Worm (Caenorhabditis elegans) whole organism, L3 larva: Measurements from ENCODE around the gene srh-59.

Experiments
- R02D3.7 ChIP-seq: fragments of 150-350 bp; optimal IDR thresholded peaks from 2 replicates; lab custom pipeline; 2014; ENCODE audit warnings: missing biosample characterization, missing genetic modification characterization
- ZK546.5 ChIP-seq: sonication (generic microtip); optimal IDR thresholded peaks from 2 replicates; lab custom pipeline; 2017; ENCODE audit warnings: missing biosample characterization, missing genetic modification characterization
- ama-1 ChIP-seq: fragments of 150-350 bp; optimal IDR thresholded peaks from 2 replicates; lab custom pipeline; 2018
- ceh-16 ChIP-seq: sonication (generic microtip); optimal IDR thresholded peaks from 2 replicates; lab custom pipeline; 2017; ENCODE audit warnings: missing biosample characterization, missing genetic modification characterization
- ceh-28 ChIP-seq: fragments of 150-350 bp; optimal IDR thresholded peaks from 2 replicates; lab custom pipeline; 2014; ENCODE audit warnings: missing biosample characterization, missing genetic modification reagents, missing genetic modification characterization
- ceh-82 ChIP-seq: fragments of 150-350 bp; optimal IDR thresholded peaks from 2 replicates; lab custom pipeline; 2014; ENCODE audit warnings: missing biosample characterization, missing genetic modification characterization
- ceh-9 ChIP-seq: sonication (generic microtip); optimal IDR thresholded peaks from 2 replicates; lab custom pipeline; 2018; ENCODE audit warnings: missing biosample characterization, missing genetic modification characterization
- daf-12 ChIP-seq: fragments of 150-350 bp; optimal IDR thresholded peaks from 2 replicates; lab custom pipeline; 2014; ENCODE audit warnings: missing biosample characterization, missing genetic modification reagents, missing genetic modification characterization
- egl-27 ChIP-seq: sonication (generic microtip); optimal IDR thresholded peaks from 4 replicates; lab custom pipeline; 2017; ENCODE audit warnings: missing biosample characterization, missing genetic modification reagents, missing genetic modification characterization
- egl-5 ChIP-seq: fragments of 150-350 bp; optimal IDR thresholded peaks from 2 replicates; lab custom pipeline; 2017; ENCODE audit warnings: missing biosample characterization, missing genetic modification reagents, missing genetic modification characterization, inconsistent platforms
- elt-1 ChIP-seq: fragments of 150-350 bp; optimal IDR thresholded peaks from 2 replicates; lab custom pipeline; 2014; ENCODE audit warnings: missing biosample characterization, missing genetic modification characterization
- elt-3 ChIP-seq, 3 experiments: fragments of 150-350 bp in 1 of 3; sonication (generic microtip) in 2 of 3; optimal IDR thresholded peaks; 2 replicates in 2 of 3; 4 replicates in 1 of 3; lab custom pipeline; 2014 to 2017; ENCODE audit warnings: missing biosample characterization in 3 of 3, missing genetic modification characterization in 3 of 3
- eor-1 ChIP-seq, 2 experiments: fragments of 150-350 bp; optimal IDR thresholded peaks; 2 replicates each; lab custom pipeline; 2014 to 2018; ENCODE audit warnings: missing biosample characterization in 2 of 2, missing genetic modification characterization in 2 of 2
- fkh-10 ChIP-seq: sonication (generic microtip); optimal IDR thresholded peaks from 2 replicates; lab custom pipeline; 2017; ENCODE audit warnings: missing biosample characterization, missing genetic modification reagents, missing genetic modification characterization
- fkh-2 ChIP-seq: fragments of 150-350 bp; optimal IDR thresholded peaks from 2 replicates; lab custom pipeline; 2014; ENCODE audit warnings: missing biosample characterization, missing genetic modification reagents, missing genetic modification characterization
- fos-1 ChIP-seq: fragments of 150-350 bp; optimal IDR thresholded peaks from 2 replicates; lab custom pipeline; 2014; ENCODE audit warnings: missing biosample characterization, missing genetic modification characterization
- hmg-11 ChIP-seq: sonication (generic microtip); optimal IDR thresholded peaks from 2 replicates; lab custom pipeline; 2016; ENCODE audit warnings: missing genetic modification characterization, missing compliant biosample characterization
- jun-1 ChIP-seq: fragments of 150-350 bp; optimal IDR thresholded peaks from 2 replicates; lab custom pipeline; 2014; ENCODE audit warnings: missing biosample characterization, missing genetic modification reagents, missing genetic modification characterization
- lin-15B ChIP-seq: fragments of 150-350 bp; optimal IDR thresholded peaks from 2 replicates; lab custom pipeline; 2014; ENCODE audit warnings: missing biosample characterization, missing genetic modification characterization
- lin-39 ChIP-seq: fragments of 150-350 bp; optimal IDR thresholded peaks from 2 replicates; lab custom pipeline; 2018; ENCODE audit warnings: missing biosample characterization, missing genetic modification reagents, missing genetic modification characterization
- lsy-12 ChIP-seq: sonication (generic microtip); optimal IDR thresholded peaks from 2 replicates; lab custom pipeline; 2016; ENCODE audit warnings: mild to moderate bottlenecking, missing genetic modification characterization, missing compliant biosample characterization
- mdl-1 ChIP-seq: fragments of 150-350 bp; optimal IDR thresholded peaks from 2 replicates; lab custom pipeline; 2014; ENCODE audit warnings: missing biosample characterization, missing genetic modification characterization
- mml-1 ChIP-seq: fragments of 150-350 bp; sonication (generic microtip); optimal IDR thresholded peaks from 3 replicates; lab custom pipeline; 2014; ENCODE audit warnings: missing biosample characterization, missing genetic modification characterization
- nhr-11 ChIP-seq: fragments of 150-350 bp; optimal IDR thresholded peaks from 2 replicates; lab custom pipeline; 2014; ENCODE audit warnings: missing biosample characterization, missing genetic modification characterization
- nhr-12 ChIP-seq: fragments of 150-350 bp; optimal IDR thresholded peaks from 2 replicates; lab custom pipeline; 2014; ENCODE audit warnings: missing biosample characterization, missing genetic modification characterization
- nhr-23 ChIP-seq: fragments of 150-350 bp; optimal IDR thresholded peaks from 2 replicates; lab custom pipeline; 2014; ENCODE audit warnings: missing biosample characterization, missing genetic modification reagents, missing genetic modification characterization
- nhr-237 ChIP-seq: fragments of 150-350 bp; optimal IDR thresholded peaks from 2 replicates; lab custom pipeline; 2014; ENCODE audit warnings: missing biosample characterization, missing genetic modification characterization
- nhr-28 ChIP-seq: fragments of 150-350 bp; optimal IDR thresholded peaks from 2 replicates; lab custom pipeline; 2014; ENCODE audit warnings: missing biosample characterization, missing genetic modification characterization
- nhr-43 ChIP-seq: sonication (generic microtip); optimal IDR thresholded peaks from 2 replicates; lab custom pipeline; 2016; ENCODE audit warnings: mild to moderate bottlenecking, missing genetic modification characterization, missing compliant biosample characterization; ENCODE audit not compliant: poor library complexity, severe bottlenecking
- nhr-67 ChIP-seq: fragments of 150-350 bp; optimal IDR thresholded peaks from 2 replicates; lab custom pipeline; 2014; ENCODE audit warnings: missing biosample characterization, missing genetic modification characterization
- nhr-76 ChIP-seq: fragments of 150-350 bp; sonication (generic microtip); optimal IDR thresholded peaks from 5 replicates; lab custom pipeline; 2014; ENCODE audit warnings: missing biosample characterization, missing genetic modification characterization
- nhr-77 ChIP-seq: fragments of 150-350 bp; optimal IDR thresholded peaks from 2 replicates; lab custom pipeline; 2014; ENCODE audit warnings: missing biosample characterization, missing genetic modification characterization
- pha-4 ChIP-seq: fragments of 150-350 bp; optimal IDR thresholded peaks from 2 replicates; lab custom pipeline; 2014; ENCODE audit warnings: missing biosample characterization, missing genetic modification reagents, missing genetic modification characterization
- sea-2 ChIP-seq: fragments of 150-350 bp; sonication (generic microtip); optimal IDR thresholded peaks from 4 replicates; lab custom pipeline; 2014; ENCODE audit warnings: missing biosample characterization, missing genetic modification reagents, missing genetic modification characterization
- skn-1 ChIP-seq: fragments of 150-350 bp; optimal IDR thresholded peaks from 2 replicates; lab custom pipeline; 2014; ENCODE audit warnings: missing biosample characterization, missing genetic modification characterization
- tbx-2 ChIP-seq: sonication (generic microtip); optimal IDR thresholded peaks from 2 replicates; lab custom pipeline; 2016; ENCODE audit warnings: mild to moderate bottlenecking, missing genetic modification characterization, missing compliant biosample characterization
- unc-39 ChIP-seq: sonication (generic microtip); optimal IDR thresholded peaks from 4 replicates; lab custom pipeline; 2017; ENCODE audit warnings: missing biosample characterization, missing genetic modification characterization
- zag-1 ChIP-seq: fragments of 150-350 bp; optimal IDR thresholded peaks from 2 replicates; lab custom pipeline; 2014; ENCODE audit warnings: missing biosample characterization, missing genetic modification characterization
- ztf-11 ChIP-seq: fragments of 150-350 bp; optimal IDR thresholded peaks from 2 replicates; lab custom pipeline; 2014; ENCODE audit warnings: missing biosample characterization, missing genetic modification characterization
- ztf-4 ChIP-seq: fragments of 150-350 bp; optimal IDR thresholded peaks from 2 replicates; lab custom pipeline; 2014; ENCODE audit warnings: missing biosample characterization, missing genetic modification characterization

The srh-59 gene

DNA sequence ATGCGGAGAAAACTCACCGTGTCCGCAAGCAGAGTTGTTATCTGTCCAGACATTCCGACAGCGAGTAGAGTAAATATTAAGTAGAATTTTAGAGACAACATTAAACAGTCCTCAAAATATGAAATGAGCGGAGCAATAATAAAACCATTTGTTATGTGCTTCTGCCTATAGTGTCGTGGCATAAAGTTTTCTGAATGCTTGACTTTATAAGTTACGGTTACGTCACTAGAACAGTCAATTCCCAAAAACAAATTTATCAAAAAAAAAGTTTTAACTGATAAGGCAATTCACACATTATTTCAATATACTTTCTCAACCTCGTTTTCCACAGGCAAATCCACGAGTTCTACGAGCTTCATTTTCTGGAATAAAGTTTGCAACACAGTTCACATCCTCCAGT lies 12.7 kb upstream of the srh-59 start, which contains the start of gene clec-127:
TSS of gene clec-127 (minus strand) at position 101 of the 400 bp plus-strand sequence.
- TF ChIP-seq fkh-2 (tag; lab: Kevin White, UChicago) (no peak), nhr-23 (tag; lab: Kevin White, UChicago) (no peak), unc-39 (tag; lab: Kevin White, UChicago) (no peak), ceh-82 (tag; lab: Kevin White, UChicago) (no peak), ztf-4 (no peak), mml-1 (tag; lab: Kevin White, UChicago) (no peak), elt-3 (tag; optimal IDR thresholded peaks at IDR 0.05; lab: Kevin White, UChicago) (no peak), nhr-237 (no peak), daf-12 (tag; lab: Kevin White, UChicago) (no peak), nhr-77 (no peak)

DNA sequence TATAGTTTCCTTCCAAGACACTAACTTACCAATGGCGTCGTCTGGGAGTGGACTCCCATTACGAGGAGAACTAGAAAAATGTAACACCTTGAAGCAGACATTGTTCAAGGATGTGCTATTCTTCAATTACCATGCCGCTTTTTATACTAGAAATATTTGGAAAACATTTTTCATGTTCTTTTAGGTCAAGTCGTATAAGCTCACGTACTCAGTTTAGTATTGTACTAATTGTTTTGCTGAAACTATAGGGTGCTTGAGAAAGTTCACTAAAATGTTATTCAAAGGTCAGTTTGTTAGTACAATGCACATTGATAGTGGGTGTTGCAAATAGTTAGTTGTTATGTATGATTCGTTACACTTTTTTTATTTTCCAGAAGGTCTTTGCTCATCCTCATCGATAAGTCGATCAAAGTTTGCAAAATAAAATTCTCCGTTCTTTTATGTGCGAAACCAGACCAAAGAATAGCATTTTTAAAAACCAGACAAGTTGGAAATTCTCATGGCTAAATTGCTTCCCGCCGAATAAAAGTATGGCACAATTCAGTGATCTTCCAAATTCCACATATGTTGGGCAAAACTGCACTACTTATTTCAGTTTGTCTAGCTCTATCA lies 10.8 kb upstream of the srh-59 start, which contains the start of the genes clec-128 and clec-129:
TSS of gene clec-128 (minus strand) at position 101 of the 612 bp plus-strand sequence.
TSS of gene clec-129 (plus strand) at position 562 of the 612 bp plus-strand sequence.
- TF ChIP-seq lsy-12: no peak
- TF ChIP-seq fos-1: no peak
- TF ChIP-seq nhr-23 (tag; lab: Kevin White, UChicago): no peak
- TF ChIP-seq nhr-11: no peak
- TF ChIP-seq nhr-67 (tag; lab: Kevin White, UChicago): no peak
- TF ChIP-seq skn-1: no peak
- TF ChIP-seq daf-12 (tag; lab: Kevin White, UChicago): no peak
- TF ChIP-seq fkh-10 (GFP tag; lab: Kevin White, UChicago): no peak
- no peak for TF ChIP-seq nhr-77
- no peak for TF ChIP-seq tbx-2 (tag; lab: Kevin White, UChicago)
- TF ChIP-seq hmg-11 (tag; lab: Kevin White, UChicago): no peak
- no peak for TF ChIP-seq eor-1 (tag; optimal IDR thresholded peaks at IDR 0.05; lab: Kevin White, UChicago)
- no peak for TF ChIP-seq mml-1 (tag; lab: Kevin White, UChicago)
- TF ChIP-seq nhr-43 (tag; lab: Kevin White, UChicago): no peak
- TF ChIP-seq R02D3.7 (tag; lab: Kevin White, UChicago): no peak
- TF ChIP-seq ama-1: no peak
- no peak for TF ChIP-seq fkh-2 (tag; lab: Kevin White, UChicago)
- TF ChIP-seq nhr-76 (tag; lab: Kevin White, UChicago): no peak

DNA sequence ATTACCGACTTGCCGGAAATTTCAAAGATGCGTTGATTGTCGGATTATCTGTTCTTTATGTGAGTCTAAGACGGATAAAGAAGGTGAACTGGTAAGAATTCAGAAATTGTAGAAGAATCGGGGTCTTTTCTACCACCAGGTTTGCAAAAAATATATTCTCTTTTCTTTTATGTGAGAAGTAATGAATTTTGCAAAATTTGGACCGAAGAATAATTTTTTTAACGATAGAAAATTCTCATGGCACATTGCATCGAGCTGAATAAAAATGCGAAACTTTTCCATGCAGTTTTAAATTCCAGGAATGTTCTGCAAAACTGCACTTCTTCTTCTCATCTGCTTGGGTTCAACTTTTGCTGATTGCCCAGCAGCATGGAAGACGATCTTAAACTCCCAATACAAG lies 8.6 kb upstream of the srh-59 start, which contains the start of gene clec-130:
TSS of gene clec-130 (plus strand) at position 301 of the 400 bp plus-strand sequence.
- TF ChIP-seq ceh-28 (tag; lab: Kevin White, UChicago) (no peak), ZK546.5 (no peak), jun-1 (tag; lab: Kevin White, UChicago) (no peak), sea-2 (no peak), ama-1 (no peak), nhr-43 (tag; lab: Kevin White, UChicago) (no peak), lin-15B (tag; lab: Kevin White, UChicago) (no peak), ztf-11 (tag; lab: Kevin White, UChicago) (no peak), zag-1 (tag; lab: Kevin White, UChicago) (no peak), egl-27 (tag; lab: Kevin White, UChicago) (no peak), lin-39 (no peak), pha-4 (tag; lab: Kevin White, UChicago) (no peak), egl-5 (no peak), nhr-237 (no peak), mdl-1 (tag; lab: Kevin White, UChicago) (no peak), nhr-77 (no peak), eor-1 (tag; optimal IDR thresholded peaks at IDR 0.05; lab: Kevin White, UChicago) (no peak), nhr-12 (no peak), hmg-11 (tag; lab: Kevin White, UChicago) (no peak)

DNA sequence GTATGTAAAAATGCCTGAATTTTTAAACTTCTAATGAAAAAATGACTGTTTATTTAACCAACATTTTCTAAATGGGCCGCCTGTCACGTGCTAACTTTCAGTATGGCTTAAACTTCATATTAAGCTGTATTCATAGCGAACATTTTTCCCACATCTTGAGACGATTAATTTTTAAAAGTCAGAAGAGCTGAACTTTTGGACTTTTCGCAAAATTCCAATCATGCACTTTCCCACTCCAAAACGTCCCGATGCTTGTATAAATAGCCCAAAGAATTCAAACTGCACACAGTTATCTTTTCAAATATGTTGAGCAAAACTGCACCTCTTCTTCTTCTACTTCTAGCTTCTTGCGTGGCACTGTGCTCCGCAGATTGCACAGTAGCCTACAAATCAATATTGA lies 5.1 kb upstream of the srh-59 start, which contains the start of gene clec-132:
TSS of gene clec-132 (plus strand) at position 301 of the 400 bp plus-strand sequence.
- TF ChIP-seq hmg-11 (tag; lab: Kevin White, UChicago) (no peak), elt-1 (tag; lab: Kevin White, UChicago) (no peak), ceh-16 (no peak), fos-1 (no peak), ZK546.5 (no peak), tbx-2 (tag; lab: Kevin White, UChicago) (no peak), ama-1 (no peak), mdl-1 (tag; lab: Kevin White, UChicago) (no peak), elt-3 (tag; optimal IDR thresholded peaks at IDR 0.05; lab: Kevin White, UChicago) (no peak), ceh-28 (tag; lab: Kevin White, UChicago) (no peak), unc-39 (tag; lab: Kevin White, UChicago) (no peak), ceh-9 (tag; lab: Kevin White, UChicago) (no peak), fkh-10 (GFP tag; lab: Kevin White, UChicago) (no peak), nhr-28 (no peak), skn-1 (no peak), nhr-76 (tag; lab: Kevin White, UChicago) (no peak), egl-27 (tag; lab: Kevin White, UChicago) (no peak), daf-12 (tag; lab: Kevin White, UChicago) (no peak), nhr-67 (tag; lab: Kevin White, UChicago) (no peak), pha-4 (tag; lab: Kevin White, UChicago) (no peak)
